Worm (Caenorhabditis elegans) whole organism, young adult: ENCODE data around the gene T09A5.5.
A peak's percentile ranks its signal among the peaks of the same experiment; 100 is the strongest.

Source experiments
- B0336.3 ChIP-seq: fragments of 200-800 bp; sonication (Bioruptor generic); IDR thresholded peaks from 2 replicates; pipeline ENCODE4 v1.3.6; 2022; ENCODE audit warnings: missing genetic modification characterization, missing compliant biosample characterization
- F23B12.7 ChIP-seq: sonication (generic microtip); optimal IDR thresholded peaks from 2 replicates; lab custom pipeline; 2017; ENCODE audit warnings: missing genetic modification characterization, mild to moderate bottlenecking, missing compliant biosample characterization, antibody characterized with exemption, moderate library complexity; ENCODE audit not compliant: insufficient read depth
- F39B2.1 ChIP-seq: fragments of 200-800 bp; sonication (Bioruptor generic); IDR thresholded peaks from 2 replicates; pipeline ENCODE4 v1.3.6; 2022; ENCODE audit warnings: missing genetic modification reagents, missing genetic modification characterization, missing compliant biosample characterization
- F49E8.2 ChIP-seq: sonication (generic microtip); optimal IDR thresholded peaks from 3 replicates; lab custom pipeline; 2017; ENCODE audit warnings: missing genetic modification characterization, mild to moderate bottlenecking, missing compliant biosample characterization, antibody characterized with exemption, moderate library complexity; ENCODE audit not compliant: insufficient read depth
- F57A8.1 ChIP-seq: fragments of 200-800 bp; sonication (Bioruptor generic); optimal IDR thresholded peaks from 2 replicates; lab custom pipeline; 2018; ENCODE audit warnings: mild to moderate bottlenecking, missing genetic modification characterization, moderate library complexity, missing compliant biosample characterization
- K12H6.12 ChIP-seq: fragments of 200-800 bp; sonication (Bioruptor generic); optimal IDR thresholded peaks from 2 replicates; lab custom pipeline; 2018; ENCODE audit warnings: mild to moderate bottlenecking, missing genetic modification characterization, missing compliant biosample characterization
- T26A5.8 ChIP-seq: sonication (generic microtip); optimal IDR thresholded peaks from 2 replicates; lab custom pipeline; 2016; ENCODE audit warnings: missing genetic modification characterization, missing compliant biosample characterization
- Y95B8A.8 ChIP-seq: fragments of 200-800 bp; sonication (Bioruptor generic); IDR thresholded peaks from 2 replicates; pipeline ENCODE4 v1.3.6; 2022; ENCODE audit warnings: missing genetic modification reagents, missing genetic modification characterization, missing compliant biosample characterization
- akir-1 ChIP-seq: fragments of 200-800 bp; sonication (Bioruptor generic); optimal IDR thresholded peaks from 2 replicates; lab custom pipeline; 2018; ENCODE audit warnings: mild to moderate bottlenecking, missing genetic modification characterization, moderate library complexity, missing compliant biosample characterization
- atf-7 ChIP-seq: sonication (generic microtip); optimal IDR thresholded peaks from 2 replicates; lab custom pipeline; 2017; ENCODE audit warnings: mild to moderate bottlenecking, missing genetic modification characterization, missing compliant biosample characterization
- attf-3 ChIP-seq: fragments of 200-800 bp; sonication (Bioruptor generic); conservative IDR thresholded peaks from 2 replicates; pipeline ENCODE4 v1.3.6; 2022; ENCODE audit warnings: missing genetic modification reagents, missing genetic modification characterization, missing compliant biosample characterization
- attf-5 ChIP-seq: fragments of 200-800 bp; sonication (Bioruptor generic); optimal IDR thresholded peaks from 2 replicates; lab custom pipeline; 2018; ENCODE audit warnings: mild to moderate bottlenecking, missing genetic modification characterization, missing compliant biosample characterization
- cebp-1 ChIP-seq, 2 experiments: fragments of 200-800 bp in 1 of 2; sonication (Bioruptor generic) in 1 of 2; sonication (generic microtip) in 1 of 2; IDR thresholded peaks in 1 of 2; optimal IDR thresholded peaks in 1 of 2; 2 replicates each; pipeline versions ENCODE4 v1.3.6 to Lab custom; 2017 to 2022; ENCODE audit warnings: missing compliant biosample characterization in 2 of 2, missing genetic modification characterization in 2 of 2, mild to moderate bottlenecking in 1 of 2, missing genetic modification reagents in 1 of 2, moderate library complexity in 1 of 2
- ceh-27 ChIP-seq: fragments of 200-800 bp; sonication (Bioruptor generic); optimal IDR thresholded peaks from 2 replicates; lab custom pipeline; 2018; ENCODE audit warnings: mild to moderate bottlenecking, missing genetic modification characterization, moderate library complexity, missing compliant biosample characterization
- ceh-58 ChIP-seq: fragments of 200-800 bp; sonication (Bioruptor generic); IDR thresholded peaks from 2 replicates; pipeline ENCODE4 v1.3.6; 2022; ENCODE audit warnings: missing genetic modification characterization, missing compliant biosample characterization
- chd-7 ChIP-seq: sonication (generic microtip); optimal IDR thresholded peaks from 2 replicates; lab custom pipeline; 2016; ENCODE audit warnings: mild to moderate bottlenecking, missing genetic modification characterization, moderate library complexity, missing compliant biosample characterization
- efl-1 ChIP-seq: fragments of 150-350 bp; optimal IDR thresholded peaks from 2 replicates; lab custom pipeline; 2014; ENCODE audit warnings: missing biosample characterization, missing genetic modification reagents, missing genetic modification characterization
- ets-4 ChIP-seq: fragments of 200-800 bp; sonication (Bioruptor generic); optimal IDR thresholded peaks from 2 replicates; lab custom pipeline; 2018; ENCODE audit warnings: mild to moderate bottlenecking, missing genetic modification characterization, missing compliant biosample characterization
- fkh-3 ChIP-seq: sonication (generic microtip); optimal IDR thresholded peaks from 2 replicates; lab custom pipeline; 2016; ENCODE audit warnings: mild to moderate bottlenecking, missing genetic modification characterization, missing compliant biosample characterization
- hmg-1.2 ChIP-seq: fragments of 200-800 bp; sonication (Bioruptor generic); IDR thresholded peaks from 2 replicates; pipeline ENCODE4 v1.3.6; 2022; ENCODE audit warnings: missing genetic modification reagents, missing genetic modification characterization, missing compliant biosample characterization
- lag-1 ChIP-seq: fragments of 200-800 bp; sonication (Bioruptor generic); IDR thresholded peaks from 2 replicates; pipeline ENCODE4 v1.3.6; 2022; ENCODE audit warnings: missing genetic modification reagents, missing genetic modification characterization, missing compliant biosample characterization
- let-526 ChIP-seq: fragments of 200-800 bp; sonication (Bioruptor generic); IDR thresholded peaks from 2 replicates; pipeline ENCODE4 v1.3.6; 2022; ENCODE audit warnings: missing genetic modification reagents, missing genetic modification characterization, missing compliant biosample characterization
- let-607 ChIP-seq, 2 experiments: fragments of 200-800 bp in 1 of 2; sonication (Bioruptor generic) in 1 of 2; sonication (generic microtip) in 1 of 2; optimal IDR thresholded peaks; 2 replicates each; lab custom pipeline; 2016 to 2018; ENCODE audit warnings: mild to moderate bottlenecking in 2 of 2, missing compliant biosample characterization in 2 of 2, missing genetic modification characterization in 2 of 2, moderate library complexity in 2 of 2, missing genotype in 1 of 2
- lin-26 ChIP-seq: fragments of 200-800 bp; sonication (Bioruptor generic); IDR thresholded peaks from 2 replicates; pipeline ENCODE4 v1.3.6; 2022; ENCODE audit warnings: missing genetic modification reagents, missing genetic modification characterization, missing compliant biosample characterization
- lin-35 ChIP-seq, 3 experiments: fragments of 150-350 bp in 2 of 3; sonication (generic microtip) in 1 of 3; optimal IDR thresholded peaks; 2 replicates each; lab custom pipeline; 2014 to 2018; ENCODE audit warnings: missing biosample characterization in 3 of 3, missing genetic modification characterization in 3 of 3, missing genetic modification reagents in 3 of 3
- lin-40 ChIP-seq: sonication (generic microtip); optimal IDR thresholded peaks from 2 replicates; lab custom pipeline; 2016; ENCODE audit warnings: missing genetic modification characterization, mild to moderate bottlenecking, missing compliant biosample characterization, missing genotype, missing genetic modification reagents
- lsy-27 ChIP-seq: sonication (generic microtip); optimal IDR thresholded peaks from 2 replicates; lab custom pipeline; 2017; ENCODE audit warnings: missing genetic modification characterization, mild to moderate bottlenecking, missing compliant biosample characterization, antibody characterized with exemption, missing genotype, borderline replicate concordance; ENCODE audit not compliant: insufficient read depth
- madf-10 ChIP-seq: sonication (generic microtip); optimal IDR thresholded peaks from 2 replicates; lab custom pipeline; 2016; ENCODE audit warnings: mild to moderate bottlenecking, missing genetic modification characterization, missing compliant biosample characterization
- madf-8 ChIP-seq: fragments of 200-800 bp; sonication (Bioruptor generic); conservative IDR thresholded peaks from 2 replicates; pipeline ENCODE4 v1.3.6; 2022; ENCODE audit warnings: missing genetic modification reagents, missing genetic modification characterization, missing compliant biosample characterization
- nhr-80 ChIP-seq: sonication (generic microtip); optimal IDR thresholded peaks from 2 replicates; lab custom pipeline; 2016; ENCODE audit warnings: missing genetic modification characterization, missing compliant biosample characterization
- nhr-90 ChIP-seq: sonication (generic microtip); optimal IDR thresholded peaks from 2 replicates; lab custom pipeline; 2016; ENCODE audit warnings: missing genotype, mild to moderate bottlenecking, missing genetic modification characterization, missing compliant biosample characterization
- pha-4 ChIP-seq: fragments of 150-350 bp; sonication (generic microtip); optimal IDR thresholded peaks from 2 replicates; lab custom pipeline; 2014; ENCODE audit warnings: missing biosample characterization, missing genetic modification reagents, missing genetic modification characterization
- snpc-3.4 ChIP-seq: sonication (generic microtip); optimal IDR thresholded peaks from 2 replicates; lab custom pipeline; 2017; ENCODE audit warnings: missing genetic modification characterization, mild to moderate bottlenecking, missing compliant biosample characterization, antibody characterized with exemption, moderate library complexity, missing genotype, missing genetic modification reagents
- tbp1 ChIP-seq: fragments of 200-800 bp; sonication (Bioruptor generic); optimal IDR thresholded peaks from 2 replicates; lab custom pipeline; 2018; ENCODE audit warnings: mild to moderate bottlenecking, missing genetic modification characterization, missing compliant biosample characterization
- unc-130 ChIP-seq: sonication (generic microtip); optimal IDR thresholded peaks from 2 replicates; lab custom pipeline; 2016; ENCODE audit warnings: missing genetic modification reagents, missing genetic modification characterization, missing compliant biosample characterization
- ztf-22 ChIP-seq: fragments of 200-800 bp; sonication (Bioruptor generic); optimal IDR thresholded peaks from 2 replicates; lab custom pipeline; 2018; ENCODE audit warnings: mild to moderate bottlenecking, missing genetic modification characterization, moderate library complexity, missing compliant biosample characterization

Gene T09A5.5

ce11 chrII:7810162-7810868 is 43.3 kb downstream of the T09A5.5 start (continued):
- TF ChIP-seq lin-26 (GFP tag; lab: Robert Waterston, UW) (no peak), atf-7 (tag; lab: Kevin White, UChicago) (no peak), ceh-58 (no peak)

- no peak for TF ChIP-seq attf-3
Observed at ce11 chrII:7809358-7809914, 44.1 kb downstream of the T09A5.5 start.

- TF ChIP-seq madf-8 (GFP tag; lab: Robert Waterston, UW) (no peak), ets-4 (GFP tag; lab: Kevin White, UChicago) (peak; percentile 69), unc-130 (GFP tag; lab: Kevin White, UChicago) (no peak), B0336.3 (GFP tag; lab: Robert Waterston, UW) (peak; percentile 59; the same call in 1 of the 2 replicates), lin-40 (peak; percentile 12), atf-7 (tag; lab: Kevin White, UChicago) (no peak), lin-26 (GFP tag; lab: Robert Waterston, UW) (no peak), hmg-1.2 (peak; percentile 87), tbp1 (peak; percentile 5), madf-10 (tag; lab: Kevin White, UChicago) (peak; percentile 3), lsy-27 (no peak), cebp-1 (GFP tag; IDR thresholded peaks at IDR 0.05; lab: Robert Waterston, UW) (no peak), cebp-1 (tag; optimal IDR thresholded peaks at IDR 0.05; lab: Kevin White, UChicago) (peak; percentile 58), lag-1 (GFP tag; lab: Robert Waterston, UW) (no peak), F49E8.2 (no peak), pha-4 (tag; lab: Kevin White, UChicago) (peak; percentile 37), F39B2.1 (GFP tag; lab: Robert Waterston, UW) (no peak), let-526 (GFP tag; lab: Robert Waterston, UW) (no peak), let-607 (tag; optimal IDR thresholded peaks at IDR 0.05; lab: Kevin White, UChicago) (peak; percentile 59 to 61), ceh-27 (GFP tag; lab: Kevin White, UChicago) (no peak), T26A5.8 (tag; lab: Kevin White, UChicago) (no peak), K12H6.12 (tag; lab: Kevin White, UChicago) (no peak), F57A8.1 (no peak), akir-1 (GFP tag; lab: Kevin White, UChicago) (no peak), chd-7 (no peak), snpc-3.4 (tag; lab: Kevin White, UChicago) (no peak), fkh-3 (no peak), ztf-22 (GFP tag; lab: Kevin White, UChicago) (peak; percentile 41), F23B12.7 (no peak), nhr-90 (no peak), lin-35 (GFP tag; optimal IDR thresholded peaks at IDR 0.05; lab: Kevin White, UChicago) (no peak), Y95B8A.8 (GFP tag; lab: Robert Waterston, UW) (no peak), attf-5 (GFP tag; lab: Kevin White, UChicago) (peak; percentile 1), nhr-80 (peak; percentile 99), efl-1 (GFP tag; lab: Kevin White, UChicago) (no peak)
Observed at ce11 chrII:7808950-7809349, 44.6 kb downstream of the T09A5.5 start.
